Worm (Caenorhabditis elegans) whole organism, young adult: ENCODE data around the gene F54F7.9.
A peak's percentile ranks its signal among the peaks of the same experiment; 100 is the strongest.

Source experiments
- B0019.2 ChIP-seq: fragments of 200-800 bp; sonication (Bioruptor generic); conservative IDR thresholded peaks from 2 replicates; pipeline ENCODE4 v1.3.6; 2022; ENCODE audit warnings: missing genetic modification reagents, missing genetic modification characterization, missing compliant biosample characterization
- C06A6.2 ChIP-seq: fragments of 200-800 bp; sonication (Bioruptor generic); conservative IDR thresholded peaks from 2 replicates; pipeline ENCODE4 v1.3.6; 2022; ENCODE audit warnings: missing genetic modification characterization, missing compliant biosample characterization
- C17E4.6 ChIP-seq: fragments of 200-800 bp; sonication (Bioruptor generic); IDR thresholded peaks from 2 replicates; pipeline ENCODE4 v1.3.6; 2022; ENCODE audit warnings: missing genetic modification reagents, missing genetic modification characterization, missing compliant biosample characterization
- D2030.7 ChIP-seq: fragments of 200-800 bp; sonication (Bioruptor generic); IDR thresholded peaks from 2 replicates; pipeline ENCODE4 v1.3.6; 2022; ENCODE audit warnings: missing genetic modification reagents, missing genetic modification characterization, missing compliant biosample characterization
- F33H1.4 ChIP-seq: fragments of 200-800 bp; sonication (Bioruptor generic); IDR thresholded peaks from 2 replicates; pipeline ENCODE4 v1.3.6; 2022; ENCODE audit warnings: missing genetic modification reagents, missing genetic modification characterization, missing compliant biosample characterization
- F37B4.10 ChIP-seq: fragments of 200-800 bp; sonication (Bioruptor generic); IDR thresholded peaks from 2 replicates; pipeline ENCODE4 v1.3.6; 2022; ENCODE audit warnings: missing genetic modification characterization, missing compliant biosample characterization
- F49E8.2 ChIP-seq: sonication (generic microtip); optimal IDR thresholded peaks from 3 replicates; lab custom pipeline; 2017; ENCODE audit warnings: missing genetic modification characterization, mild to moderate bottlenecking, missing compliant biosample characterization, antibody characterized with exemption, moderate library complexity; ENCODE audit not compliant: insufficient read depth
- F57C9.4 ChIP-seq: sonication (generic microtip); optimal IDR thresholded peaks from 2 replicates; lab custom pipeline; 2017; ENCODE audit warnings: mild to moderate bottlenecking, missing genetic modification characterization, missing compliant biosample characterization
- K11D2.4 ChIP-seq: fragments of 200-800 bp; sonication (Bioruptor generic); IDR thresholded peaks from 2 replicates; pipeline ENCODE4 v1.3.6; 2022; ENCODE audit warnings: missing genetic modification reagents, missing genetic modification characterization, missing compliant biosample characterization
- T07F8.4 ChIP-seq: sonication (generic microtip); optimal IDR thresholded peaks from 2 replicates; lab custom pipeline; 2016; ENCODE audit warnings: mild to moderate bottlenecking, missing genetic modification characterization, moderate library complexity, missing compliant biosample characterization
- T26A5.8 ChIP-seq: sonication (generic microtip); optimal IDR thresholded peaks from 2 replicates; lab custom pipeline; 2016; ENCODE audit warnings: missing genetic modification characterization, missing compliant biosample characterization
- ZK185.1 ChIP-seq: sonication (generic microtip); optimal IDR thresholded peaks from 2 replicates; lab custom pipeline; 2016; ENCODE audit warnings: mild to moderate bottlenecking, missing genetic modification characterization, missing compliant biosample characterization; ENCODE audit not compliant: poor library complexity, severe bottlenecking
- akir-1 ChIP-seq: fragments of 200-800 bp; sonication (Bioruptor generic); optimal IDR thresholded peaks from 2 replicates; lab custom pipeline; 2018; ENCODE audit warnings: mild to moderate bottlenecking, missing genetic modification characterization, moderate library complexity, missing compliant biosample characterization
- aptf-3 ChIP-seq: fragments of 200-800 bp; sonication (Bioruptor generic); IDR thresholded peaks from 2 replicates; pipeline ENCODE4 v1.3.6; 2022; ENCODE audit warnings: missing genetic modification characterization, missing compliant biosample characterization
- attf-3 ChIP-seq: fragments of 200-800 bp; sonication (Bioruptor generic); conservative IDR thresholded peaks from 2 replicates; pipeline ENCODE4 v1.3.6; 2022; ENCODE audit warnings: missing genetic modification reagents, missing genetic modification characterization, missing compliant biosample characterization
- attf-5 ChIP-seq: fragments of 200-800 bp; sonication (Bioruptor generic); optimal IDR thresholded peaks from 2 replicates; lab custom pipeline; 2018; ENCODE audit warnings: mild to moderate bottlenecking, missing genetic modification characterization, missing compliant biosample characterization
- attf-6 ChIP-seq: fragments of 200-800 bp; sonication (Bioruptor generic); IDR thresholded peaks from 2 replicates; pipeline ENCODE4 v1.3.6; 2022; ENCODE audit warnings: missing genetic modification reagents, missing genetic modification characterization, missing compliant biosample characterization
- ceh-58 ChIP-seq: fragments of 200-800 bp; sonication (Bioruptor generic); IDR thresholded peaks from 2 replicates; pipeline ENCODE4 v1.3.6; 2022; ENCODE audit warnings: missing genetic modification characterization, missing compliant biosample characterization
- ceh-91 ChIP-seq: fragments of 200-800 bp; sonication (Bioruptor generic); IDR thresholded peaks from 2 replicates; pipeline ENCODE4 v1.3.6; 2022; ENCODE audit warnings: missing genetic modification reagents, missing genetic modification characterization, missing compliant biosample characterization
- chd-7 ChIP-seq: sonication (generic microtip); optimal IDR thresholded peaks from 2 replicates; lab custom pipeline; 2016; ENCODE audit warnings: mild to moderate bottlenecking, missing genetic modification characterization, moderate library complexity, missing compliant biosample characterization
- egl-18 ChIP-seq: fragments of 200-800 bp; sonication (Bioruptor generic); IDR thresholded peaks from 2 replicates; pipeline ENCODE4 v1.3.6; 2022; ENCODE audit warnings: missing genetic modification reagents, missing genetic modification characterization, missing compliant biosample characterization
- egl-44 ChIP-seq: fragments of 200-800 bp; sonication (Bioruptor generic); IDR thresholded peaks from 2 replicates; pipeline ENCODE4 v1.3.6; 2022; ENCODE audit warnings: missing genetic modification reagents, missing genetic modification characterization, missing compliant biosample characterization
- him-1 ChIP-seq: sonication (generic microtip); optimal IDR thresholded peaks from 2 replicates; lab custom pipeline; 2016; ENCODE audit warnings: missing genotype, missing genetic modification reagents, missing genetic modification characterization, missing compliant biosample characterization
- hmg-20 ChIP-seq: fragments of 200-800 bp; sonication (Bioruptor generic); IDR thresholded peaks from 2 replicates; pipeline ENCODE4 v1.3.6; 2022; ENCODE audit warnings: missing genetic modification reagents, missing genetic modification characterization, missing compliant biosample characterization
- hsf-1 ChIP-seq: fragments of 200-800 bp; sonication (Bioruptor generic); IDR thresholded peaks from 2 replicates; pipeline ENCODE4 v1.3.6; 2022; ENCODE audit warnings: missing genetic modification reagents, missing genetic modification characterization, missing compliant biosample characterization
- lin-40 ChIP-seq: sonication (generic microtip); optimal IDR thresholded peaks from 2 replicates; lab custom pipeline; 2016; ENCODE audit warnings: missing genetic modification characterization, mild to moderate bottlenecking, missing compliant biosample characterization, missing genotype, missing genetic modification reagents
- mel-28 ChIP-seq: sonication (generic microtip); optimal IDR thresholded peaks from 2 replicates; lab custom pipeline; 2016; ENCODE audit warnings: borderline replicate concordance, mild to moderate bottlenecking, missing genetic modification characterization, missing compliant biosample characterization
- mxl-1 ChIP-seq: sonication (generic microtip); optimal IDR thresholded peaks from 2 replicates; lab custom pipeline; 2016; ENCODE audit warnings: missing genetic modification characterization, missing compliant biosample characterization
- nhr-80 ChIP-seq: sonication (generic microtip); optimal IDR thresholded peaks from 2 replicates; lab custom pipeline; 2016; ENCODE audit warnings: missing genetic modification characterization, missing compliant biosample characterization
- pbrm-1 ChIP-seq: fragments of 200-800 bp; sonication (Bioruptor generic); IDR thresholded peaks from 2 replicates; pipeline ENCODE4 v1.3.6; 2022; ENCODE audit warnings: missing genetic modification reagents, missing genetic modification characterization, missing compliant biosample characterization
- rcor-1 ChIP-seq: fragments of 200-800 bp; sonication (Bioruptor generic); IDR thresholded peaks from 2 replicates; pipeline ENCODE4 v1.3.6; 2022; ENCODE audit warnings: missing genetic modification reagents, missing genetic modification characterization, missing compliant biosample characterization
- rec-8 ChIP-seq, 2 experiments: sonication (generic microtip); optimal IDR thresholded peaks; 2 replicates each; lab custom pipeline; 2016; ENCODE audit warnings: mild to moderate bottlenecking in 2 of 2, missing genetic modification characterization in 2 of 2, missing genetic modification reagents in 2 of 2, missing genotype in 2 of 2, missing biosample characterization in 1 of 2, missing compliant biosample characterization in 1 of 2, moderate library complexity in 1 of 2
- snpc-1.3 ChIP-seq: sonication (generic microtip); optimal IDR thresholded peaks from 2 replicates; lab custom pipeline; 2017; ENCODE audit warnings: missing genetic modification characterization, mild to moderate bottlenecking, missing compliant biosample characterization, antibody characterized with exemption, moderate library complexity, missing genotype, missing genetic modification reagents; ENCODE audit not compliant: insufficient read depth
- snpc-3.4 ChIP-seq: sonication (generic microtip); optimal IDR thresholded peaks from 2 replicates; lab custom pipeline; 2017; ENCODE audit warnings: missing genetic modification characterization, mild to moderate bottlenecking, missing compliant biosample characterization, antibody characterized with exemption, moderate library complexity, missing genotype, missing genetic modification reagents
- somi-1 ChIP-seq: fragments of 200-800 bp; sonication (Bioruptor generic); optimal IDR thresholded peaks from 2 replicates; lab custom pipeline; 2018; ENCODE audit warnings: mild to moderate bottlenecking, missing genetic modification characterization, missing compliant biosample characterization
- sptf-2 ChIP-seq: fragments of 200-800 bp; sonication (Bioruptor generic); optimal IDR thresholded peaks from 2 replicates; lab custom pipeline; 2018; ENCODE audit warnings: mild to moderate bottlenecking, missing genetic modification characterization, missing compliant biosample characterization
- ztf-18 ChIP-seq: sonication (generic microtip); optimal IDR thresholded peaks from 2 replicates; lab custom pipeline; 2016; ENCODE audit warnings: missing genotype, mild to moderate bottlenecking, missing genetic modification characterization, missing compliant biosample characterization

F54F7.9 gene

ce11 chrX:11856214-11856613 lies 7.7 kb upstream of the F54F7.9 start:
- TF ChIP-seq T07F8.4 (tag; lab: Kevin White, UChicago) (no peak), nhr-80 (tag; lab: Kevin White, UChicago) (no peak), aptf-3 (no peak), mel-28 (tag; lab: Kevin White, UChicago) (no peak), rcor-1 (GFP tag; lab: Robert Waterston, UW) (no peak), egl-18 (no peak), attf-6 (GFP tag; lab: Robert Waterston, UW) (no peak), attf-3 (GFP tag; lab: Robert Waterston, UW) (no peak), F57C9.4 (tag; lab: Kevin White, UChicago) (no peak), him-1 (tag; lab: Kevin White, UChicago) (no peak), hmg-20 (GFP tag; lab: Robert Waterston, UW) (no peak), hsf-1 (GFP tag; lab: Robert Waterston, UW) (no peak), akir-1 (GFP tag; lab: Kevin White, UChicago) (no peak), K11D2.4 (GFP tag; lab: Robert Waterston, UW) (no peak)

ce11 chrX:11854903-11855302 lies 6.4 kb upstream of the F54F7.9 start, which contains the start of gene F54F7.8:
F54F7.8 (minus strand) TSS chrX:11855003.
- TF ChIP-seq snpc-3.4 (no peak), lin-40 (tag; lab: Kevin White, UChicago) (no peak), rcor-1 (GFP tag; lab: Robert Waterston, UW) (no peak), C06A6.2 (GFP tag; lab: Robert Waterston, UW) (no peak), mxl-1 (tag; lab: Kevin White, UChicago) (no peak)
- TF ChIP-seq, all 124 proteins: peak for 0

- no peak for TF ChIP-seq egl-44 (GFP tag; lab: Robert Waterston, UW)
- TF ChIP-seq nhr-80 (tag; lab: Kevin White, UChicago): peak; percentile 58
- no peak for TF ChIP-seq somi-1 (GFP tag; lab: Kevin White, UChicago)
- TF ChIP-seq, all 124 proteins: peak for 1
These were observed 5.9 kb upstream of the F54F7.9 start for ce11 chrX:11854432-11854831.

ce11 chrX:11852494-11852893 lies 4.0 kb upstream of the F54F7.9 start, which contains the start of gene xtr-1:
xtr-1 (plus strand) TSS chrX:11852794.
- no peak for TF ChIP-seq ceh-91 (GFP tag; lab: Robert Waterston, UW)
- no peak for TF ChIP-seq ZK185.1
- no peak for TF ChIP-seq B0019.2 (GFP tag; lab: Robert Waterston, UW)
- TF ChIP-seq D2030.7 (GFP tag; lab: Robert Waterston, UW): no peak
- no peak for TF ChIP-seq chd-7
- no peak for TF ChIP-seq snpc-1.3
- no peak for TF ChIP-seq C06A6.2 (GFP tag; lab: Robert Waterston, UW)
- TF ChIP-seq C17E4.6: no peak
- no peak for TF ChIP-seq sptf-2 (GFP tag; lab: Kevin White, UChicago)
- TF ChIP-seq somi-1 (GFP tag; lab: Kevin White, UChicago): no peak
- TF ChIP-seq F49E8.2 (tag; lab: Kevin White, UChicago): no peak
- no peak for TF ChIP-seq egl-44 (GFP tag; lab: Robert Waterston, UW)
- TF ChIP-seq T26A5.8 (tag; lab: Kevin White, UChicago): no peak
- no peak for TF ChIP-seq rec-8 (tag; optimal IDR thresholded peaks at IDR 0.05; lab: Kevin White, UChicago)
- TF ChIP-seq, all 124 proteins: peak for 0

DNA sequence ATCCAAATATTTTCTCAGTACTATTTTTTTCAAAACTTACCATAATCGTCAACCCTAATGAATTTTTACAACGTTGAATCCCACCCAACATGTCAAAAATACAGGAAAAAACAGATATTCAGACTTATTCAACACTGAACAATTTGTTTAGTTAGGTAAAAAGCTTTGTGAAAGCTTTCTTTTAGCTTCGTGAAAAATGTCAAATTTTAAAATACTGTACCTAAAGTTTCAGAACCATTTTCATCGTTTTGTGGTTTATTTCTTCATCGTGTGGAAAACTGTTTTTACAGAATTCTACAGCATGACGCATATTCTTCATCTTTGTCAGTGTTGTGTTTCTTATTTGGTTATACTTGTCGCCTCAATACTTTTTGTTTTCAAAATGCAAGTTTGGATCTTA lies 2.1 kb upstream of the F54F7.9 start, which contains the start of gene F54F7.14:
Gene F54F7.14, plus strand, starts transcription at position 301 of the 400 bp plus-strand sequence.
- TF ChIP-seq C06A6.2 (GFP tag; lab: Robert Waterston, UW): no peak
- no peak for TF ChIP-seq ceh-58 (GFP tag; lab: Robert Waterston, UW)
- no peak for TF ChIP-seq ztf-18 (tag; lab: Kevin White, UChicago)
- no peak for TF ChIP-seq attf-5
- TF ChIP-seq pbrm-1: no peak
- TF ChIP-seq B0019.2 (GFP tag; lab: Robert Waterston, UW): no peak
- no peak for TF ChIP-seq F33H1.4 (GFP tag; lab: Robert Waterston, UW)
- no peak for TF ChIP-seq F37B4.10 (GFP tag; lab: Robert Waterston, UW)
- no peak for TF ChIP-seq snpc-3.4
